Worm (Caenorhabditis elegans): ENCODE measurements around the gene C07E3.8.

The C07E3.8 gene

ce11 chrII:10395303-10395757 is 43.3 kb downstream of the C07E3.8 start, which contains the start of gene T09F3.4 (continued):
- TF ChIP-seq madf-3 (GFP tag; IDR thresholded peaks at IDR 0.05) (peak; percentile 83), B0336.3 (GFP tag; IDR thresholded peaks at IDR 0.05) (peak; percentile 86), ztf-25 (GFP tag; IDR thresholded peaks at IDR 0.05) (0 out of 2 replicates have a peak, but pooled peaks have one; percentile 56), tlf-1 (GFP tag; optimal IDR thresholded peaks at IDR 0.05) (peak; percentile 56), bed-1 (GFP tag; IDR thresholded peaks at IDR 0.05) (no peak), zfh-2 (GFP tag; conservative IDR thresholded peaks at IDR 0.05) (no peak), ccch-3 (GFP tag; optimal IDR thresholded peaks at IDR 0.05) (no peak), nhr-27 (tag; optimal IDR thresholded peaks at IDR 0.05) (no peak), lsl-1 (GFP tag; optimal IDR thresholded peaks at IDR 0.05) (peak; percentile 43), ztf-18 (tag; optimal IDR thresholded peaks at IDR 0.05) (no peak), ceh-100 (GFP tag; IDR thresholded peaks at IDR 0.05) (peak; percentile 62; the same call in 1 of the 2 replicates), F57C9.4 (tag; optimal IDR thresholded peaks at IDR 0.05) (no peak), madf-8 (GFP tag; conservative IDR thresholded peaks at IDR 0.05) (peak; percentile 58), rec-8 (tag; optimal IDR thresholded peaks at IDR 0.05) (peak in 1 of 2 experiments; percentile 2), Y79H2A.3 (GFP tag; conservative IDR thresholded peaks at IDR 0.05) (0 out of 2 replicates have a peak, but pooled peaks have one; percentile 30), Y95B8A.8 (GFP tag; IDR thresholded peaks at IDR 0.05) (0 out of 2 replicates have a peak, but pooled peaks have one; percentile 18), ztf-26 (tag; optimal IDR thresholded peaks at IDR 0.05) (no peak), nhr-179 (tag; optimal IDR thresholded peaks at IDR 0.05) (no peak), lsy-27 (tag; optimal IDR thresholded peaks at IDR 0.05; ENCODE audit: borderline replicate concordance, insufficient read depth) (no peak), him-1 (tag; optimal IDR thresholded peaks at IDR 0.05) (no peak), bed-2 (GFP tag; IDR thresholded peaks at IDR 0.05) (peak; percentile 76; the same call in 1 of the 2 replicates), hlh-12 (tag; optimal IDR thresholded peaks at IDR 0.05) (no peak), hsf-1 (GFP tag; IDR thresholded peaks at IDR 0.05) (peak; percentile 58; the same call in 1 of the 2 replicates), ztf-22 (GFP tag; optimal IDR thresholded peaks at IDR 0.05) (no peak), F39B2.1 (GFP tag; IDR thresholded peaks at IDR 0.05) (no peak), aptf-2 (GFP tag; conservative IDR thresholded peaks at IDR 0.05) (no peak), Y53G8AR.9 (GFP tag; conservative IDR thresholded peaks at IDR 0.05) (0 out of 2 replicates have a peak, but pooled peaks have one; percentile 73), unc-130 (GFP tag; optimal IDR thresholded peaks at IDR 0.05) (peak; percentile 70), F57A8.1 (GFP tag; optimal IDR thresholded peaks at IDR 0.05) (no peak), tbx-9 (tag; optimal IDR thresholded peaks at IDR 0.05; ENCODE audit: borderline replicate concordance) (no peak), pbrm-1 (GFP tag; IDR thresholded peaks at IDR 0.05) (no peak), attf-5 (GFP tag; optimal IDR thresholded peaks at IDR 0.05) (peak; percentile 10), attf-3 (GFP tag; conservative IDR thresholded peaks at IDR 0.05) (no peak), nfya-1 (tag; optimal IDR thresholded peaks at IDR 0.05; ENCODE audit: borderline replicate concordance, insufficient read depth) (no peak), lin-54 (GFP tag; optimal IDR thresholded peaks at IDR 0.05) (peak; percentile 63), gei-17 (GFP tag; optimal IDR thresholded peaks at IDR 0.05) (no peak)

ce11 chrII:10396578-10396977 is 44.5 kb downstream of the C07E3.8 start, which contains the start of gene T09F3.5:
TSS of gene T09F3.5 (plus strand) at chrII:10396878.
- no peak for TF ChIP-seq B0261.1 (tag; optimal IDR thresholded peaks at IDR 0.05)
- no peak for TF ChIP-seq him-1 (tag; optimal IDR thresholded peaks at IDR 0.05)
- no peak for TF ChIP-seq mxl-1 (tag; optimal IDR thresholded peaks at IDR 0.05)
- TF ChIP-seq tbx-9 (tag; optimal IDR thresholded peaks at IDR 0.05; ENCODE audit: borderline replicate concordance) = no peak
- TF ChIP-seq C17E4.6 (GFP tag; IDR thresholded peaks at IDR 0.05) = no peak
- TF ChIP-seq F22D6.2 (tag; optimal IDR thresholded peaks at IDR 0.05) = no peak
- TF ChIP-seq hmg-20 (GFP tag; IDR thresholded peaks at IDR 0.05) = no peak
- TF ChIP-seq cebp-2 (GFP tag; IDR thresholded peaks at IDR 0.05) = no peak
- no peak for TF ChIP-seq ceh-79 (tag; optimal IDR thresholded peaks at IDR 0.05)
- no peak for TF ChIP-seq K11D2.4 (GFP tag; IDR thresholded peaks at IDR 0.05)
- no peak for TF ChIP-seq egrh-3 (GFP tag; IDR thresholded peaks at IDR 0.05)

Data from whole organism, young adult.